Fruit fly (Drosophila melanogaster): ENCODE data around the gene CG4230.
A peak's percentile ranks its signal among the peaks of the same experiment; 100 is the strongest.

The CG4230 gene

dm6 chr2L:5085561-5085960, 10.5 kb upstream of the CG4230 start:
- no peak for TF ChIP-seq Smox (GFP tag; optimal IDR thresholded peaks at IDR 0.05)
- peak; percentile 79 for TF ChIP-seq CG15336 (GFP tag; IDR thresholded peaks at IDR 0.05)
- no peak for TF ChIP-seq CG6792 (GFP tag; optimal IDR thresholded peaks at IDR 0.05)
- TF ChIP-seq CG10631 (GFP tag; optimal IDR thresholded peaks at IDR 0.05), result peak; percentile 35
- TF ChIP-seq Lpt (GFP tag; optimal IDR thresholded peaks at IDR 0.05), result no peak
- TF ChIP-seq esn (GFP tag; optimal IDR thresholded peaks at IDR 0.05), result peak; percentile 49
- TF ChIP-seq Hr38 (GFP tag; optimal IDR thresholded peaks at IDR 0.05), result no peak
- TF ChIP-seq eg (GFP tag; IDR thresholded peaks at IDR 0.05), result 0 out of 3 replicates have a peak, but pooled peaks have one; percentile 50
- peak; percentile 51 for TF ChIP-seq Hr4 (GFP tag; optimal IDR thresholded peaks at IDR 0.05)
- peak; percentile 43 for TF ChIP-seq Met (GFP tag; optimal IDR thresholded peaks at IDR 0.05)
- no peak for TF ChIP-seq CG11902 (GFP tag; optimal IDR thresholded peaks at IDR 0.05)
- TF ChIP-seq CG3919 (GFP tag; optimal IDR thresholded peaks at IDR 0.05), result no peak
- TF ChIP-seq Blimp-1 (GFP tag; optimal IDR thresholded peaks at IDR 0.05), result no peak
- TF ChIP-seq OdsH (GFP tag; optimal IDR thresholded peaks at IDR 0.05), result peak; percentile 31
- TF ChIP-seq CG6854 (GFP tag; optimal IDR thresholded peaks at IDR 0.05), result no peak
- TF ChIP-seq ss (GFP tag; optimal IDR thresholded peaks at IDR 0.05), result no peak
- peak; percentile 47; the same call in 2 of the 3 replicates for TF ChIP-seq CG6163 (GFP tag; IDR thresholded peaks at IDR 0.05)
- TF ChIP-seq CG32006 (GFP tag; optimal IDR thresholded peaks at IDR 0.05), result peak; percentile 65
- peak; percentile 18 for TF ChIP-seq Sox102F (GFP tag; optimal IDR thresholded peaks at IDR 0.05)
- TF ChIP-seq net (GFP tag; optimal IDR thresholded peaks at IDR 0.05), result no peak
- no peak for TF ChIP-seq Eip93F (GFP tag; optimal IDR thresholded peaks at IDR 0.05)
- TF ChIP-seq Eip78C (GFP tag), result peak; percentile 57
- TF ChIP-seq CG10669 (GFP tag; optimal IDR thresholded peaks at IDR 0.05), result no peak
- peak; percentile 32 for TF ChIP-seq pdm3 (GFP tag; optimal IDR thresholded peaks at IDR 0.05)
- TF ChIP-seq salr (GFP tag; optimal IDR thresholded peaks at IDR 0.05), result peak in 1 of 2 experiments; percentile 9
- peak; percentile 19; the same call in 1 of the 2 replicates for TF ChIP-seq CG11294 (GFP tag; IDR thresholded peaks at IDR 0.05)
- no peak for TF ChIP-seq Gug (GFP tag; IDR thresholded peaks at IDR 0.05)
- no peak for TF ChIP-seq Eip75B (GFP tag; optimal IDR thresholded peaks at IDR 0.05)
- TF ChIP-seq CG6276 (GFP tag; optimal IDR thresholded peaks at IDR 0.05), result peak; percentile 11
- no peak for TF ChIP-seq CG9139 (GFP tag; optimal IDR thresholded peaks at IDR 0.05)
- peak; percentile 73 for TF ChIP-seq svp (GFP tag)
- TF ChIP-seq Ets21C (GFP tag; optimal IDR thresholded peaks at IDR 0.05), result no peak
- no peak for TF ChIP-seq fd59A (GFP tag; optimal IDR thresholded peaks at IDR 0.05)
- peak; percentile 12 for TF ChIP-seq CG4318 (GFP tag; optimal IDR thresholded peaks at IDR 0.05)
- TF ChIP-seq lz (GFP tag; optimal IDR thresholded peaks at IDR 0.05), result peak; percentile 7
- peak; percentile 20 for TF ChIP-seq CG31627 (GFP tag; optimal IDR thresholded peaks at IDR 0.05)
- TF ChIP-seq CG3032 (tag; optimal IDR thresholded peaks at IDR 0.05), result no peak
- TF ChIP-seq vri (GFP tag; optimal IDR thresholded peaks at IDR 0.05), result no peak
- TF ChIP-seq CG8632 (GFP tag; optimal IDR thresholded peaks at IDR 0.05), result peak; percentile 45
- TF ChIP-seq Ets96B (tag; optimal IDR thresholded peaks at IDR 0.05), result peak; percentile 13
- peak; percentile 37 for TF ChIP-seq CG34406 (GFP tag; optimal IDR thresholded peaks at IDR 0.05)
- peak; percentile 14 for TF ChIP-seq Hr39 (GFP tag; optimal IDR thresholded peaks at IDR 0.05)
- TF ChIP-seq topi (GFP tag; optimal IDR thresholded peaks at IDR 0.05), result peak; percentile 31
- TF ChIP-seq CG8319 (GFP tag; optimal IDR thresholded peaks at IDR 0.05), result no peak
- TF ChIP-seq fd85E (GFP tag; optimal IDR thresholded peaks at IDR 0.05), result no peak
- TF ChIP-seq Sox15 (GFP tag; optimal IDR thresholded peaks at IDR 0.05), result no peak
- TF ChIP-seq CG11762 (GFP tag; optimal IDR thresholded peaks at IDR 0.05; ENCODE audit: insufficient read depth), result no peak
- no peak for TF ChIP-seq dac (GFP tag; optimal IDR thresholded peaks at IDR 0.05)
- peak; percentile 49; the same call in 1 of the 3 replicates for TF ChIP-seq CG8119 (GFP tag; IDR thresholded peaks at IDR 0.05)
- peak; percentile 34 for TF ChIP-seq cyc (GFP tag; optimal IDR thresholded peaks at IDR 0.05)
- peak; percentile 37 for TF ChIP-seq achi (GFP tag; optimal IDR thresholded peaks at IDR 0.05)
